Worm (Caenorhabditis elegans): Measurements from ENCODE around the gene B0252.11.

The B0252.11 gene

ce11 chrII:6891176-6891575 lies 26.4 kb downstream of the B0252.11 start (continued):
- TF ChIP-seq mdl-1 (tag; optimal IDR thresholded peaks at IDR 0.05) (peak in 1 of 2 experiments; percentile 95), nhr-47 (tag; optimal IDR thresholded peaks at IDR 0.05) (peak; percentile 29)

ce11 chrII:6890095-6890494 lies 27.5 kb downstream of the B0252.11 start, which contains the start of gene acer-1:
Gene acer-1, minus strand, starts transcription at chrII:6890400.
- peak; percentile 33 for TF ChIP-seq nhr-71 (tag; optimal IDR thresholded peaks at IDR 0.05)
- TF ChIP-seq efl-1 (optimal IDR thresholded peaks at IDR 0.05), result no peak
- peak in 1 of 2 experiments; percentile 59 for TF ChIP-seq efl-1 (GFP tag; optimal IDR thresholded peaks at IDR 0.05 in 1 of 2)
- no peak for TF ChIP-seq egl-27 (tag; optimal IDR thresholded peaks at IDR 0.05)
- TF ChIP-seq rnt-1 (tag; optimal IDR thresholded peaks at IDR 0.05), result peak; percentile 28
- TF ChIP-seq mdl-1 (tag; optimal IDR thresholded peaks at IDR 0.05), result no peak
- TF ChIP-seq ceh-88 (GFP tag; IDR thresholded peaks at IDR 0.05), result 0 out of 2 replicates have a peak, but pooled peaks have one; percentile 42
- TF ChIP-seq aha-1 (tag; optimal IDR thresholded peaks at IDR 0.05), result no peak
- peak; percentile 46 for TF ChIP-seq ztf-4 (tag; optimal IDR thresholded peaks at IDR 0.05)
- TF ChIP-seq ama-1 (optimal IDR thresholded peaks at IDR 0.05), result peak; percentile 31
- no peak for TF ChIP-seq elt-2 (tag; optimal IDR thresholded peaks at IDR 0.05)
- TF ChIP-seq nhr-85 (tag), result peak; percentile 75
- TF ChIP-seq nhr-19 (GFP tag; conservative IDR thresholded peaks at IDR 0.05), result peak; percentile 12; the same call in 1 of the 2 replicates

DNA sequence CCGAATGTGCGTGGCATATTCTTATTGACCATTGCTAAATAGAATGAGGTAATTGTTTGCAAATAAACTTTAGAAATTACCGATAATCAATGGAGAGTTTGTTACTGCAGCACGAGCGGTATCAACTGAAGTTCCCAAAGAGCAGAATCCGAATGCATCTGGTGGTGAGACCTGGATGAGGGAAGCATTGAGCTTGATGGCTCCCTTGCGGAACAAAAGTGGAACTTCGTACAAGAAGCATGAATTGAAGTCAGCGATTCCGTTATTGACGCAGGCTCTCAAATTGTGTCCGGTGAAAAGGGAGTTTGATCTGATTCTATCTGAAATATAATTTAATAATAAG lies 28.1 kb downstream of the B0252.11 start:
- no peak for TF ChIP-seq mef-2 (tag; optimal IDR thresholded peaks at IDR 0.05)
- no peak for TF ChIP-seq egl-27 (tag; optimal IDR thresholded peaks at IDR 0.05)
- TF ChIP-seq ama-1 (optimal IDR thresholded peaks at IDR 0.05), result peak; percentile 40
- peak; percentile 36 for TF ChIP-seq nhr-71 (tag; optimal IDR thresholded peaks at IDR 0.05)
- TF ChIP-seq lir-3 (tag; optimal IDR thresholded peaks at IDR 0.05; ENCODE audit: poor library complexity), result no peak
- no peak for TF ChIP-seq rnt-1 (tag; optimal IDR thresholded peaks at IDR 0.05)
- no peak for TF ChIP-seq F16B12.6 (tag; optimal IDR thresholded peaks at IDR 0.05)
- TF ChIP-seq sptf-1 (tag; optimal IDR thresholded peaks at IDR 0.05), result no peak
- TF ChIP-seq nhr-47 (tag; optimal IDR thresholded peaks at IDR 0.05), result peak; percentile 24
- no peak for TF ChIP-seq nhr-77 (tag; optimal IDR thresholded peaks at IDR 0.05)
- TF ChIP-seq lin-13 (GFP tag; optimal IDR thresholded peaks at IDR 0.05), result no peak
- TF ChIP-seq xbp-1 (tag; optimal IDR thresholded peaks at IDR 0.05), result no peak
- no peak for TF ChIP-seq ceh-90 (tag; optimal IDR thresholded peaks at IDR 0.05)
- no peak for TF ChIP-seq sup-37 (GFP tag; optimal IDR thresholded peaks at IDR 0.05)
- peak in 1 of 2 experiments; percentile 35 for TF ChIP-seq lin-35 (GFP tag; optimal IDR thresholded peaks at IDR 0.05)
- no peak for TF ChIP-seq C04F5.9 (tag; optimal IDR thresholded peaks at IDR 0.05)
- TF ChIP-seq swsn-7 (tag; optimal IDR thresholded peaks at IDR 0.05), result no peak
- TF ChIP-seq zip-4 (GFP tag; optimal IDR thresholded peaks at IDR 0.05), result peak; percentile 40
- TF ChIP-seq nhr-84 (tag; optimal IDR thresholded peaks at IDR 0.05), result no peak
- no peak for TF ChIP-seq efl-1 (optimal IDR thresholded peaks at IDR 0.05)
- TF ChIP-seq efl-1 (GFP tag; optimal IDR thresholded peaks at IDR 0.05 in 1 of 2), result no peak
- TF ChIP-seq unc-86 (tag; optimal IDR thresholded peaks at IDR 0.05), result no peak

- TF ChIP-seq hlh-4 (tag; optimal IDR thresholded peaks at IDR 0.05) (no peak), ztf-4 (tag; optimal IDR thresholded peaks at IDR 0.05) (peak; percentile 39), lsy-2 (tag; optimal IDR thresholded peaks at IDR 0.05) (no peak), tbx-2 (tag; optimal IDR thresholded peaks at IDR 0.05) (peak; percentile 23), nhr-20 (tag; optimal IDR thresholded peaks at IDR 0.05) (peak; percentile 11), skn-1 (tag; optimal IDR thresholded peaks at IDR 0.05) (peak; percentile 8), pax-3 (tag; optimal IDR thresholded peaks at IDR 0.05) (no peak), lin-35 (GFP tag; optimal IDR thresholded peaks at IDR 0.05) (peak in 1 of 2 experiments; percentile 9), lin-13 (GFP tag; optimal IDR thresholded peaks at IDR 0.05) (peak; percentile 17), nhr-11 (tag; optimal IDR thresholded peaks at IDR 0.05) (no peak), nhr-85 (tag) (peak; percentile 72), snu-23 (GFP tag; optimal IDR thresholded peaks at IDR 0.05) (no peak), lir-3 (tag; optimal IDR thresholded peaks at IDR 0.05; ENCODE audit: poor library complexity) (peak; percentile 9), hpl-2 (GFP tag; optimal IDR thresholded peaks at IDR 0.05) (peak; percentile 57), efl-1 (optimal IDR thresholded peaks at IDR 0.05) (no peak), efl-1 (GFP tag; optimal IDR thresholded peaks at IDR 0.05 in 1 of 2) (peak in 1 of 2 experiments; percentile 90)
Measured at ce11 chrII:6888661-6889579, 28.7 kb downstream of the B0252.11 start.

Measured in whole organism, L1 larva.